Fruit fly (Drosophila melanogaster) whole organism: Measurements from ENCODE around the gene Lcch3.

ENCODE experiments used
- EcR ChIP-seq, 2 experiments: fragments of >200 bp; optimal IDR thresholded peaks; 2 replicates each; lab custom pipeline; 2017; ENCODE audit warnings: missing biosample characterization in 2 of 2, missing genetic modification characterization in 2 of 2, missing genetic modification reagents in 2 of 2
- psq ChIP-seq: fragments of >200 bp; optimal IDR thresholded peaks from 2 replicates; lab custom pipeline; 2017

dm6 chrX:15889780-15890608 lies 34.9 kb upstream of the Lcch3 start, which contains the start of the genes MSBP and CG15916:
- TF ChIP-seq psq (lab: Kevin White, UChicago) (no peak), EcR (GFP tag; optimal IDR thresholded peaks at IDR 0.05; lab: Kevin White, UChicago) (no peak)
